Fruit fly (Drosophila melanogaster) whole organism, wandering third instar larva: ENCODE results near the gene sick.

Source experiments
- Abd-B ChIP-seq: fragments of >200 bp; optimal IDR thresholded peaks from 2 replicates; lab custom pipeline; 2017; ENCODE audit warnings: missing biosample characterization, missing genetic modification characterization
- CG32264 ChIP-seq: fragments of 200-800 bp; sonication (Bioruptor generic); optimal IDR thresholded peaks from 2 replicates; lab custom pipeline; 2016; ENCODE audit warnings: missing biosample characterization, missing genetic modification characterization
- CG9705 ChIP-seq: fragments of 200-800 bp; sonication (Bioruptor generic); optimal IDR thresholded peaks from 2 replicates; lab custom pipeline; 2018; ENCODE audit warnings: missing biosample characterization, mild to moderate bottlenecking, missing genetic modification characterization
- Dfd ChIP-seq: fragments of >200 bp; optimal IDR thresholded peaks from 2 replicates; lab custom pipeline; 2017; ENCODE audit warnings: missing biosample characterization, missing genetic modification characterization
- GATAd ChIP-seq: sonication (Bioruptor generic); optimal IDR thresholded peaks from 2 replicates; lab custom pipeline; 2016; ENCODE audit warnings: missing biosample characterization, missing genetic modification characterization
- HLH106 ChIP-seq: fragments of 200-800 bp; optimal IDR thresholded peaks from 3 replicates; lab custom pipeline; 2019; ENCODE audit warnings: missing biosample characterization, mild to moderate bottlenecking, missing genetic modification characterization, moderate library complexity
- Hnf4 ChIP-seq: fragments of 200-800 bp; sonication (Bioruptor generic); optimal IDR thresholded peaks from 2 replicates; lab custom pipeline; 2016; ENCODE audit warnings: missing biosample characterization, mild to moderate bottlenecking, missing genetic modification characterization
- Hr78 ChIP-seq: fragments of >200 bp; optimal IDR thresholded peaks from 2 replicates; lab custom pipeline; 2017; ENCODE audit warnings: missing biosample characterization, missing genetic modification characterization
- Hr83 ChIP-seq: fragments of 200-300 bp; sonication (Bioruptor generic); optimal IDR thresholded peaks from 2 replicates; lab custom pipeline; 2016; ENCODE audit warnings: missing biosample characterization, mild to moderate bottlenecking, missing genetic modification characterization, moderate library complexity; ENCODE audit not compliant: poor library complexity, severe bottlenecking
- Jra ChIP-seq: sonication (Bioruptor generic); optimal IDR thresholded peaks from 2 replicates; lab custom pipeline; 2016; ENCODE audit warnings: missing biosample characterization, missing genetic modification characterization
- Mio ChIP-seq: sonication (Bioruptor generic); optimal IDR thresholded peaks from 2 replicates; lab custom pipeline; 2016; ENCODE audit warnings: missing biosample characterization, missing genetic modification characterization
- Myc ChIP-seq: fragments of >200 bp; optimal IDR thresholded peaks from 2 replicates; lab custom pipeline; 2017
- N ChIP-seq: fragments of >200 bp; optimal IDR thresholded peaks from 2 replicates; lab custom pipeline; 2018; ENCODE audit warnings: missing biosample characterization, missing external identifiers, missing genetic modification characterization
- OdsH ChIP-seq: fragments of 200-800 bp; sonication (Bioruptor generic); optimal IDR thresholded peaks from 2 replicates; lab custom pipeline; 2016; ENCODE audit warnings: missing biosample characterization, mild to moderate bottlenecking, missing genetic modification characterization
- Rel ChIP-seq, 2 experiments: fragments of 200-800 bp; sonication (Bioruptor generic) in 1 of 2; optimal IDR thresholded peaks; 2 replicates in 1 of 2; 3 replicates in 1 of 2; lab custom pipeline; 2016 to 2019; ENCODE audit warnings: mild to moderate bottlenecking in 2 of 2, missing biosample characterization in 2 of 2, missing genetic modification characterization in 2 of 2, moderate library complexity in 1 of 2
- Sp1 ChIP-seq: fragments of 200-800 bp; sonication (Bioruptor generic); optimal IDR thresholded peaks from 3 replicates; lab custom pipeline; 2019; ENCODE audit warnings: missing biosample characterization, mild to moderate bottlenecking, missing genetic modification characterization, moderate library complexity
- Vsx2 ChIP-seq: fragments of 200-300, 225-300 bp; sonication (Bioruptor generic); optimal IDR thresholded peaks from 2 replicates; lab custom pipeline; 2018; ENCODE audit warnings: missing biosample characterization, missing genetic modification characterization; ENCODE audit not compliant: partially characterized antibody
- br ChIP-seq: fragments of 200-800 bp; sonication (Bioruptor generic); optimal IDR thresholded peaks from 2 replicates; lab custom pipeline; 2016; ENCODE audit warnings: missing biosample characterization, missing genetic modification characterization
- brk ChIP-seq: fragments of 200-800 bp; sonication (Bioruptor generic); optimal IDR thresholded peaks from 2 replicates; lab custom pipeline; 2016; ENCODE audit warnings: missing biosample characterization, mild to moderate bottlenecking, missing genetic modification characterization
- dl ChIP-seq, 2 experiments: fragments of 175-275, 200-275 bp in 1 of 2; fragments of 200-275 bp in 1 of 2; sonication (Bioruptor generic); optimal IDR thresholded peaks; lab custom pipeline; 2018; ENCODE audit warnings: mild to moderate bottlenecking in 2 of 2, missing biosample characterization in 2 of 2, missing genetic modification characterization in 2 of 2, moderate library complexity in 2 of 2; ENCODE audit not compliant: partially characterized antibody in 2 of 2, insufficient read depth in 1 of 2
- dmrt93B ChIP-seq: fragments of 200-800 bp; sonication (Bioruptor generic); optimal IDR thresholded peaks from 2 replicates; lab custom pipeline; 2018; ENCODE audit warnings: missing biosample characterization, mild to moderate bottlenecking, missing genetic modification characterization
- dsf ChIP-seq: sonication (Bioruptor generic); optimal IDR thresholded peaks from 2 replicates; lab custom pipeline; 2016; ENCODE audit warnings: missing biosample characterization, missing genetic modification characterization, borderline replicate concordance
- ey ChIP-seq: fragments of 200-800 bp; sonication (Bioruptor generic); optimal IDR thresholded peaks from 2 replicates; lab custom pipeline; 2016; ENCODE audit warnings: missing biosample characterization, missing genetic modification characterization
- foxo ChIP-seq, 2 experiments: fragments of 200-800 bp; sonication (Bioruptor generic); optimal IDR thresholded peaks; 2 replicates in 1 of 2; 3 replicates in 1 of 2; lab custom pipeline; 2016 to 2017; ENCODE audit warnings: missing biosample characterization in 2 of 2, missing genetic modification characterization in 2 of 2
- fru ChIP-seq: fragments of 200-800 bp; sonication (Bioruptor generic); optimal IDR thresholded peaks from 3 replicates; lab custom pipeline; 2016; ENCODE audit warnings: missing biosample characterization, mild to moderate bottlenecking, missing genetic modification characterization
- h ChIP-seq: fragments of 200-800 bp; sonication (Bioruptor generic); optimal IDR thresholded peaks from 3 replicates; lab custom pipeline; 2016; ENCODE audit warnings: missing biosample characterization, mild to moderate bottlenecking, missing genetic modification characterization
- jim ChIP-seq: fragments of 175-275, 200-325 bp; sonication (Bioruptor generic); optimal IDR thresholded peaks from 2 replicates; lab custom pipeline; 2016; ENCODE audit warnings: missing biosample characterization, mild to moderate bottlenecking, missing genetic modification characterization
- lola ChIP-seq: fragments of >200 bp; optimal IDR thresholded peaks from 2 replicates; lab custom pipeline; 2017; ENCODE audit warnings: missing biosample characterization, missing genetic modification characterization
- pan ChIP-seq: fragments of >200 bp; optimal IDR thresholded peaks from 2 replicates; lab custom pipeline; 2017
- psq ChIP-seq: fragments of 200-800 bp; sonication (Bioruptor generic); optimal IDR thresholded peaks from 3 replicates; lab custom pipeline; 2017; ENCODE audit warnings: missing biosample characterization, mild to moderate bottlenecking, missing genetic modification characterization, moderate library complexity
- rgr ChIP-seq: fragments of 200-800 bp; sonication (Bioruptor generic); optimal IDR thresholded peaks from 3 replicates; lab custom pipeline; 2016; ENCODE audit warnings: missing biosample characterization, mild to moderate bottlenecking, missing genetic modification characterization
- sage ChIP-seq: fragments of 200-800 bp; sonication (Bioruptor generic); optimal IDR thresholded peaks from 2 replicates; lab custom pipeline; 2016; ENCODE audit warnings: missing biosample characterization, mild to moderate bottlenecking, missing genetic modification characterization
- sv ChIP-seq: fragments of 200-800 bp; sonication (Bioruptor generic); optimal IDR thresholded peaks from 3 replicates; lab custom pipeline; 2016; ENCODE audit warnings: missing biosample characterization, missing genetic modification characterization
- tai ChIP-seq: sonication (Bioruptor generic); optimal IDR thresholded peaks from 2 replicates; lab custom pipeline; 2016; ENCODE audit warnings: missing biosample characterization, missing genetic modification characterization
- usp ChIP-seq: fragments of >200 bp; optimal IDR thresholded peaks from 2 replicates; lab custom pipeline; 2017; ENCODE audit warnings: missing biosample characterization, missing genetic modification characterization
- woc ChIP-seq: sonication (Bioruptor generic); optimal IDR thresholded peaks from 2 replicates; lab custom pipeline; 2016; ENCODE audit warnings: missing biosample characterization, mild to moderate bottlenecking, missing genetic modification characterization

Gene sick

dm6 chr2L:19796111-19796451 lies at the start of gene sick:
Gene sick, plus strand, starts transcription at chr2L:19796365.
- no peak for TF ChIP-seq OdsH (GFP tag; lab: Kevin White, UChicago)
- no peak for TF ChIP-seq tai
- no peak for TF ChIP-seq h (GFP tag; lab: Kevin White, UChicago)
- TF ChIP-seq lola (GFP tag; lab: Kevin White, UChicago) = no peak
- no peak for TF ChIP-seq GATAd (GFP tag; lab: Kevin White, UChicago)
- no peak for TF ChIP-seq Mio (GFP tag; lab: Kevin White, UChicago)
- TF ChIP-seq HLH106 (tag; lab: Kevin White, UChicago) = no peak
- no peak for TF ChIP-seq sv
- TF ChIP-seq brk (GFP tag; lab: Kevin White, UChicago) = no peak
- no peak for TF ChIP-seq Hr83 (GFP tag; lab: Kevin White, UChicago)
- no peak for TF ChIP-seq dmrt93B (GFP tag; lab: Kevin White, UChicago)
- no peak for TF ChIP-seq Sp1 (GFP tag; lab: Kevin White, UChicago)
- no peak for TF ChIP-seq jim (GFP tag; lab: Kevin White, UChicago)
- no peak for TF ChIP-seq Myc
- no peak for TF ChIP-seq pan (lab: Kevin White, UChicago)

DNA sequence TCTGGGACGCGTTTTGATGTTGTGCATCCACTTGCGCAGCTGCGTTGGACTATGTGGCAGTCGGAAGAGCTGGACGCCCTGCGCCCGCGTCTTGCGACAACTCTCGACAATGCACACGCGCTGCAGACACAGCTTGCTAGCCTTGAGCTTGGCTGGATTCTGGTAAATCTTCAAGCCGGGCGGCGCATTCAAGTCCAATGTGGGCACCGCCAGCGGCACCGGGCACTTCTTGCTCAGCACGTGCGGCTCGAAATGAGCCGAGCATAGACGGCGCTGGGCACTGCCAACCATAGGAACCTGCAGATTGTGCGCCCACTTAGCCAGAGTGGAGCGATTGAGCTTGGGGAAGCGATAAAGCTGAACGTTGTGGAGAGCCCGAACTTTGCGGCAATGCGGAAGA lies 45.6 kb upstream of the sick start:
- TF ChIP-seq dsf (GFP tag; lab: Kevin White, UChicago) (no peak), dl (GFP tag; optimal IDR thresholded peaks at IDR 0.05; lab: Kevin White, UChicago; ENCODE audit: insufficient read depth in 1 of 2, partially characterized antibody in 2 of 2) (no peak), tai (no peak), Abd-B (GFP tag; lab: Kevin White, UChicago) (no peak), CG9705 (GFP tag; lab: Kevin White, UChicago) (no peak), Rel (GFP tag; optimal IDR thresholded peaks at IDR 0.05; lab: Kevin White, UChicago) (no peak), Rel (tag; optimal IDR thresholded peaks at IDR 0.05; lab: Kevin White, UChicago) (no peak), Jra (no peak), br (no peak), jim (GFP tag; lab: Kevin White, UChicago) (no peak), sage (GFP tag; lab: Kevin White, UChicago) (no peak), HLH106 (tag; lab: Kevin White, UChicago) (no peak), h (GFP tag; lab: Kevin White, UChicago) (no peak), brk (GFP tag; lab: Kevin White, UChicago) (no peak), lola (GFP tag; lab: Kevin White, UChicago) (no peak), Myc (no peak), Hnf4 (no peak)

DNA sequence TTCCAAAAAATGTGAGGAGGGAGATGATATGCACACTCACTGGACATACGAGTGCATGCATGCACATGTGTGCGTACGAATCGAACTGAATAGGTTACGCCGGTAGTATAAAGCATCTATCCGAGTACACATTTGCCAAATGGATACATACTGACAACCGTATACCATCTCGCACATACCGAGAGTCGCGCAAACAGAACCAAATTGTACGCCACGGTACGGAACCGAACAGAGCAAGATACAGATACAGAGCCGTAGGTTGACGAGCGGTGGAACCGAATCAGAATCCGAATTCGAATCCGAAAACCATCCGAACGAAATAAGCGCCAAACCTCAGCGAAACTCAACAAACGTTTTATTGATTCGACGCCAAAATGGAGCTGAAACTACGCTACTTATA lies 41.1 kb upstream of the sick start:
- no peak for TF ChIP-seq sv

dm6 chr2L:19756040-19756439 lies 40.1 kb upstream of the sick start:
- no peak for TF ChIP-seq Mio (GFP tag; lab: Kevin White, UChicago)
- TF ChIP-seq Hr78 (GFP tag; lab: Kevin White, UChicago) = no peak

dm6 chr2L:19756716-19757115 lies 39.4 kb upstream of the sick start, which contains the start of gene CG10631:
Gene CG10631, minus strand, starts transcription at chr2L:19756904.
- no peak for TF ChIP-seq Mio (GFP tag; lab: Kevin White, UChicago)
- peak; percentile 62 for TF ChIP-seq Hr83 (GFP tag; lab: Kevin White, UChicago)
- no peak for TF ChIP-seq dl (GFP tag; optimal IDR thresholded peaks at IDR 0.05; lab: Kevin White, UChicago; ENCODE audit: insufficient read depth in 1 of 2, partially characterized antibody in 2 of 2)
- TF ChIP-seq fru = no peak
- TF ChIP-seq Hnf4 = no peak
- TF ChIP-seq ey (GFP tag; lab: Kevin White, UChicago) = no peak

DNA sequence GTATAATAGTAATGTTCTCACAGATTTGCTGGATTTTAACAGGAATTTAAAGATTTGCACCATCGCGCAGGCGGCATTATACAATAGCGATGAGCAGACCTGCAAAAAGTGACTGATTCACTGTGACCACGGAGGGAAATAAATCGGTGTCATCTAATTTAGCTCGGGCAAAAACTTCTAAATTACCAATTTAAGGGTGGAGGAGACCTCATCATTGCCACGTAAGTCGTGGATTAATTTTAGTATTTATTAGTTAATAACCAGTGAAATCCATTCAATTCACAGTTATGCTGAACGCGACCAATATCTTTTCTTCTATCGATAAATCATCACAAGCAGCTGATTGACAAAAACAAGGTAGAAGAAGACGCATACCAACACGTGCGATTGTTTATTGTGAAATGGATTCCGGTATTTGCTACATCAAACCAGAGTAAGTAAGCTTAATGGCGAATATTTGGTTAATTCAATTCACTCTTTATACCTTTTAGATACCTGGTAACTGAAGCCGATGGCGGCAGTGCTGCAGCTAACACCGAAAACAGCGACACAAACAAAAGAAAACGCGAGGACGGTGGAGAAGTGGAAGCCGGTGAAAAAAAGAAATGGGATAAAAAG lies 37.5 kb upstream of the sick start, which contains the start of the genes CG10628 and Dus3:
Gene CG10628, minus strand, starts transcription at position 105 of the 618 bp plus-strand sequence.
Gene Dus3, plus strand, starts transcription at position 369 of the 618 bp plus-strand sequence.
- peak; percentile 84 for TF ChIP-seq Sp1 (GFP tag; lab: Kevin White, UChicago)
- TF ChIP-seq Hr83 (GFP tag; lab: Kevin White, UChicago) = peak; percentile 9
- no peak for TF ChIP-seq dl (GFP tag; optimal IDR thresholded peaks at IDR 0.05; lab: Kevin White, UChicago; ENCODE audit: insufficient read depth in 1 of 2, partially characterized antibody in 2 of 2)
- TF ChIP-seq Vsx2 = no peak
- peak; percentile 92 for TF ChIP-seq HLH106 (tag; lab: Kevin White, UChicago)
- TF ChIP-seq rgr = peak; percentile 87
- peak; percentile 4 to 92 for TF ChIP-seq foxo (GFP tag; optimal IDR thresholded peaks at IDR 0.05; lab: Kevin White, UChicago)
- TF ChIP-seq brk (GFP tag; lab: Kevin White, UChicago) = no peak
- peak; percentile 87 for TF ChIP-seq ey (GFP tag; lab: Kevin White, UChicago)
- peak; percentile 45 for TF ChIP-seq CG32264 (GFP tag; lab: Kevin White, UChicago)
- peak; percentile 71 for TF ChIP-seq psq (GFP tag; lab: Kevin White, UChicago)
- no peak for TF ChIP-seq dsf (GFP tag; lab: Kevin White, UChicago)
- TF ChIP-seq h (GFP tag; lab: Kevin White, UChicago) = peak; percentile 87
- peak; percentile 82 for TF ChIP-seq dmrt93B (GFP tag; lab: Kevin White, UChicago)
- no peak for TF ChIP-seq Dfd (GFP tag; lab: Kevin White, UChicago)
- TF ChIP-seq usp (GFP tag; lab: Kevin White, UChicago) = no peak
- TF ChIP-seq N (GFP tag; lab: Kevin White, UChicago) = no peak
- TF ChIP-seq OdsH (GFP tag; lab: Kevin White, UChicago) = peak; percentile 81
- peak; percentile 88 for TF ChIP-seq Myc
- TF ChIP-seq Hnf4 = no peak
- no peak for TF ChIP-seq jim (GFP tag; lab: Kevin White, UChicago)
- no peak for TF ChIP-seq lola (GFP tag; lab: Kevin White, UChicago)
- no peak for TF ChIP-seq sage (GFP tag; lab: Kevin White, UChicago)
- peak; percentile 84 for TF ChIP-seq fru
- peak; percentile 91 for TF ChIP-seq woc (GFP tag; lab: Kevin White, UChicago)
